Fruit fly (Drosophila melanogaster) whole organism, adult: ENCODE data around the gene CG33795.

Source experiments
- Mnt ChIP-seq: fragments of 200-800 bp; sonication (Bioruptor generic); optimal IDR thresholded peaks from 2 replicates; lab custom pipeline; 2016; ENCODE audit warnings: missing biosample characterization, mild to moderate bottlenecking, missing genetic modification characterization
- pad ChIP-seq: fragments of 200-800 bp; sonication (Bioruptor generic); optimal IDR thresholded peaks from 3 replicates; lab custom pipeline; 2017; ENCODE audit warnings: missing biosample characterization, missing genetic modification characterization, mild to moderate bottlenecking, moderate library complexity, missing genetic modification reagents
- toe ChIP-seq: fragments of 200-800 bp; sonication (Bioruptor generic); optimal IDR thresholded peaks from 2 replicates; lab custom pipeline; 2016; ENCODE audit warnings: missing biosample characterization, missing genetic modification characterization

DNA sequence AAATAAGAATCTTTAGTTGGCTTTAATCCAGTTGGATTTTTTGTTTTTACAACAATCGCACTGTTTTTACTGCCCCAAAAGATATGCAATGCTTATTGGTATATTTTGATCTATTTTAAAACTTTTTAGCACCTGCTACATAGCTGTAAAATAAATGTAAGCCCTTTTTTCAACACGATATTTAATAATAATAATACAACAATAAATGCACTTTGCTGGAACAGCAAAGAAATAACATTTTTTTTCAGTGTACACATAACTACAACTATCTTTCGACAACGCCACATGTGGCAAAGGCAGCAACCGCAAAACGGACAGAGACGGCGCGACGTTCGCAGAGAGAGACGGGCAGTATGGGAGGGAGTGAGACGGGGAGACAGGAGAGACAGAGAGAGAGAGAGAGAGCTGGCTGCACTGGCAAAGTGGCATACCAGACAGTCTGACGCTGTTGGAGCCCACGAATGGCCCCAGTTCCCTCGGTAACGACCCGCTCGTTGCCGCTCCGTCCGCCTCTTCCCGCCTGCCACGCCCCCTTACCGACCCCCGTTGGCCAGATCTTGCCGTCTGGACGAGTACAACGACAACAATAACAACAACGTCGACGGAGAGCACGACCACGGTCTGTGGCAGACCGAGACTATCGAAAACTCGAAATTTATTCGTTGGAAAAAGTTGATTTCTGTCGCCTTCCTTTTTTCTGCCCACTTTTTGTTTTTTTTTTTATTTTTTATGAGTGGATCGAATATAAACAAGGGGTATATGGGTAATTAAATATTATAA is 40.2 kb upstream of the CG33795 start:
- TF ChIP-seq Mnt (GFP tag; lab: Kevin White, UChicago) (no peak), toe (no peak), pad (GFP tag; lab: Kevin White, UChicago) (no peak)
